Worm (Caenorhabditis elegans) whole organism, midembryonic: ENCODE data around the gene srt-6.

Source experiments
- cog-1 ChIP-seq: sonication (generic microtip); optimal IDR thresholded peaks from 2 replicates; lab custom pipeline; 2016; ENCODE audit warnings: missing genetic modification characterization, missing compliant biosample characterization
- ref-1 ChIP-seq: fragments of 200-800 bp; sonication (Bioruptor generic); conservative IDR thresholded peaks from 2 replicates; pipeline ENCODE4 v1.3.6; 2022; ENCODE audit warnings: missing genetic modification reagents, missing genetic modification characterization, missing compliant biosample characterization

DNA sequence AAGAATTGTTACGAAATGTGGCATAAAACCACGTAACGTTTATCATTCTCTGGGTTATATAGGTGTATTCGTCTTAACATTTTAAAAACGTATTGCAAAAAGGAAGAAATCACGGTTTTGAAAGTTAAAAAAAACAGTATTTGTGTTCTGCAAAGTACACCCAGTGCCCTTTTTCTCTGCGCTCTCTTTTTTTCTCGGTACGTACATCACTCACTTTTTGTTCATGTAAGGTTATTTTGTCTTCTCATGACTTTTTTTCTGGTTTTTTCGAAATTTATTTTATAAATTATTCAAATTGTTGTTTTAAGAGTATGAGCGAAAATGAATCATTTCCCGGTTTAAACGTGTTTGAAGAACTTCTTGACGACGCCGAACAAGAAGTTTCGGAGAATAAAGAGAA, 38.4 kb upstream of the srt-6 start, which contains the start of gene F25E5.5:
- TF ChIP-seq ref-1 (GFP tag; lab: Robert Waterston, UW) (no peak), cog-1 (tag; lab: Kevin White, UChicago) (no peak)
